Fruit fly (Drosophila melanogaster) whole organism, embryonic: ENCODE data around the gene CG13716.

Experiments
- B-H1 ChIP-seq: fragments of 200-800 bp; sonication (Bioruptor generic); IDR thresholded peaks from 3 replicates; pipeline ENCODE4 v1.3.6; 2022; ENCODE audit warnings: missing biosample characterization, missing genetic modification characterization
- Blimp-1 ChIP-seq: fragments of 200-800 bp; sonication (Bioruptor generic); optimal IDR thresholded peaks from 3 replicates; lab custom pipeline; 2018; ENCODE audit warnings: missing biosample characterization, missing genetic modification characterization, mild to moderate bottlenecking, moderate library complexity, missing genetic modification reagents
- BtbVII ChIP-seq: fragments of 200-800 bp; sonication (Bioruptor generic); optimal IDR thresholded peaks from 3 replicates; lab custom pipeline; 2017; ENCODE audit warnings: missing biosample characterization, mild to moderate bottlenecking, missing genetic modification characterization
- CG1024 ChIP-seq: fragments of 200-800 bp; sonication (Bioruptor generic); IDR thresholded peaks from 2 replicates; pipeline ENCODE4 v1.3.6; 2022; ENCODE audit warnings: missing biosample characterization, missing genetic modification characterization
- CG10979 ChIP-seq: fragments of 200-800 bp; sonication (Bioruptor generic); optimal IDR thresholded peaks from 2 replicates; lab custom pipeline; 2018; ENCODE audit warnings: missing biosample characterization, mild to moderate bottlenecking, missing genetic modification characterization, moderate library complexity
- CG11504 ChIP-seq: fragments of 200-800 bp; sonication (Bioruptor generic); optimal IDR thresholded peaks from 3 replicates; lab custom pipeline; 2019; ENCODE audit warnings: missing biosample characterization, mild to moderate bottlenecking, missing genetic modification characterization, moderate library complexity
- CG14667 ChIP-seq: fragments of 200-800 bp; sonication (Bioruptor generic); IDR thresholded peaks from 2 replicates; pipeline ENCODE4 v1.3.6; 2022; ENCODE audit warnings: missing biosample characterization, missing genetic modification characterization
- CG14860 ChIP-seq: fragments of 200-800 bp; sonication (Bioruptor generic); IDR thresholded peaks from 3 replicates; pipeline ENCODE4 v1.3.6; 2022; ENCODE audit warnings: missing biosample characterization, missing genetic modification characterization; ENCODE audit not compliant: partially characterized antibody
- CG14965 ChIP-seq: fragments of 200-800 bp; sonication (Bioruptor generic); optimal IDR thresholded peaks from 2 replicates; lab custom pipeline; 2016; ENCODE audit warnings: missing biosample characterization, missing genetic modification characterization, borderline replicate concordance
- CG17359 ChIP-seq: fragments of 200-800 bp; sonication (Bioruptor generic); optimal IDR thresholded peaks from 3 replicates; lab custom pipeline; 2018; ENCODE audit warnings: missing biosample characterization, mild to moderate bottlenecking, missing genetic modification characterization, moderate library complexity
- CG17829 ChIP-seq: fragments of 200-800 bp; optimal IDR thresholded peaks from 2 replicates; lab custom pipeline; 2019; ENCODE audit warnings: missing biosample characterization, mild to moderate bottlenecking, missing genetic modification characterization, moderate library complexity
- CG17912 ChIP-seq: fragments of 200-800 bp; sonication (Bioruptor generic); optimal IDR thresholded peaks from 2 replicates; lab custom pipeline; 2018; ENCODE audit warnings: missing biosample characterization, mild to moderate bottlenecking, missing genetic modification characterization
- CG18262 ChIP-seq: fragments of 200-800 bp; optimal IDR thresholded peaks from 3 replicates; lab custom pipeline; 2019; ENCODE audit warnings: missing biosample characterization, mild to moderate bottlenecking, missing genetic modification characterization, moderate library complexity
- CG18476 ChIP-seq: fragments of 200-800 bp; sonication (Bioruptor generic); optimal IDR thresholded peaks from 2 replicates; lab custom pipeline; 2016; ENCODE audit warnings: missing biosample characterization, mild to moderate bottlenecking, missing genetic modification characterization
- CG18599 ChIP-seq: fragments of 200-800 bp; sonication (Bioruptor generic); optimal IDR thresholded peaks from 3 replicates; lab custom pipeline; 2017; ENCODE audit warnings: missing biosample characterization, missing genetic modification characterization, mild to moderate bottlenecking, moderate library complexity, missing genetic modification reagents
- CG2889 ChIP-seq: fragments of 200-800 bp; sonication (Bioruptor generic); IDR thresholded peaks from 3 replicates; pipeline ENCODE4 v1.3.6; 2022; ENCODE audit warnings: missing biosample characterization, missing genetic modification characterization
- CG3407 ChIP-seq: fragments of 200-800 bp; sonication (Bioruptor generic); optimal IDR thresholded peaks from 2 replicates; lab custom pipeline; 2018; ENCODE audit warnings: missing biosample characterization, mild to moderate bottlenecking, missing genetic modification characterization
- CG4617 ChIP-seq: fragments of 200-800 bp; sonication (Bioruptor generic); optimal IDR thresholded peaks from 3 replicates; lab custom pipeline; 2016; ENCODE audit warnings: missing biosample characterization, missing genetic modification characterization, borderline replicate concordance
- CG6254 ChIP-seq: fragments of 200-800 bp; sonication (Bioruptor generic); optimal IDR thresholded peaks from 3 replicates; lab custom pipeline; 2017; ENCODE audit warnings: mild to moderate bottlenecking, missing biosample characterization, missing genetic modification reagents, missing genetic modification characterization
- CG6683 ChIP-seq: fragments of 200-800 bp; sonication (Bioruptor generic); optimal IDR thresholded peaks from 2 replicates; lab custom pipeline; 2017; ENCODE audit warnings: missing biosample characterization, mild to moderate bottlenecking, missing genetic modification characterization, missing genetic modification reagents
- CG7271 ChIP-seq: fragments of 200-800 bp; sonication (Bioruptor generic); optimal IDR thresholded peaks from 2 replicates; lab custom pipeline; 2018; ENCODE audit warnings: missing biosample characterization, mild to moderate bottlenecking, missing genetic modification characterization, moderate library complexity
- CG7839 ChIP-seq: fragments of 200-800 bp; sonication (Bioruptor generic); optimal IDR thresholded peaks from 3 replicates; lab custom pipeline; 2018; ENCODE audit warnings: missing biosample characterization, mild to moderate bottlenecking, missing genetic modification characterization, moderate library complexity
- CG7963 ChIP-seq: fragments of 200-800 bp; sonication (Bioruptor generic); IDR thresholded peaks from 3 replicates; pipeline ENCODE4 v1.3.6; 2022; ENCODE audit warnings: missing biosample characterization, missing genetic modification characterization; ENCODE audit not compliant: partially characterized antibody
- CG9609 ChIP-seq: fragments of 200-800 bp; sonication (Bioruptor generic); optimal IDR thresholded peaks from 3 replicates; lab custom pipeline; 2016; ENCODE audit warnings: missing biosample characterization, missing genetic modification characterization
- Camta ChIP-seq: fragments of 200-800 bp; sonication (Bioruptor generic); optimal IDR thresholded peaks from 2 replicates; lab custom pipeline; 2016; ENCODE audit warnings: missing biosample characterization, missing genetic modification characterization
- D19B ChIP-seq: fragments of 200-800 bp; sonication (Bioruptor generic); optimal IDR thresholded peaks from 2 replicates; lab custom pipeline; 2017; ENCODE audit warnings: missing biosample characterization, mild to moderate bottlenecking, missing genetic modification characterization
- Dll ChIP-seq: fragments of 200-800 bp; sonication (Bioruptor generic); IDR thresholded peaks from 4 replicates; pipeline ENCODE4 v1.3.6; 2022; ENCODE audit warnings: missing biosample characterization, missing genetic modification characterization; ENCODE audit not compliant: partially characterized antibody
- H2.0 ChIP-seq: fragments of 200-800 bp; sonication (Bioruptor generic); IDR thresholded peaks from 2 replicates; pipeline ENCODE4 v1.3.6; 2022; ENCODE audit warnings: missing biosample characterization, missing genetic modification characterization
- Hmr ChIP-seq: fragments of 200-800 bp; sonication (Bioruptor generic); optimal IDR thresholded peaks from 3 replicates; lab custom pipeline; 2017; ENCODE audit warnings: mild to moderate bottlenecking, missing biosample characterization, missing genetic modification reagents, missing genetic modification characterization
- MBD-R2 ChIP-seq: fragments of 200-800 bp; sonication (Bioruptor generic); IDR thresholded peaks from 2 replicates; pipeline ENCODE4 v1.3.6; 2022; ENCODE audit warnings: missing biosample characterization, missing genetic modification characterization
- Sox100B ChIP-seq: fragments of 200-800 bp; sonication (Bioruptor generic); optimal IDR thresholded peaks from 3 replicates; lab custom pipeline; 2018; ENCODE audit warnings: missing biosample characterization, mild to moderate bottlenecking, missing genetic modification characterization
- caup ChIP-seq: fragments of 200-800 bp; sonication (Bioruptor generic); optimal IDR thresholded peaks from 3 replicates; lab custom pipeline; 2017; ENCODE audit warnings: missing biosample characterization, mild to moderate bottlenecking, missing genetic modification characterization, moderate library complexity; ENCODE audit not compliant: severe bottlenecking
- ems ChIP-seq: fragments of 200-800 bp; sonication (Bioruptor generic); optimal IDR thresholded peaks from 3 replicates; lab custom pipeline; 2016; ENCODE audit warnings: missing biosample characterization, missing genetic modification characterization
- ewg ChIP-seq: fragments of 200-800 bp; sonication (Bioruptor generic); optimal IDR thresholded peaks from 3 replicates; lab custom pipeline; 2017; ENCODE audit warnings: mild to moderate bottlenecking, missing biosample characterization, missing genetic modification reagents, missing genetic modification characterization
- fd96Cb ChIP-seq: fragments of 200-800 bp; sonication (Bioruptor generic); optimal IDR thresholded peaks from 2 replicates; lab custom pipeline; 2018; ENCODE audit warnings: missing biosample characterization, mild to moderate bottlenecking, missing genetic modification characterization, moderate library complexity
- fru ChIP-seq: fragments of >200 bp; optimal IDR thresholded peaks from 2 replicates; lab custom pipeline; 2017
- lmd ChIP-seq: fragments of 200-800 bp; sonication (Bioruptor generic); IDR thresholded peaks from 2 replicates; pipeline ENCODE4 v1.3.6; 2022; ENCODE audit warnings: missing biosample characterization, missing genetic modification characterization
- onecut ChIP-seq: fragments of 200-800 bp; sonication (Bioruptor generic); IDR thresholded peaks from 2 replicates; pipeline ENCODE4 v1.3.6; 2022; ENCODE audit warnings: missing biosample characterization, missing genetic modification characterization
- pfk ChIP-seq: fragments of 200-800 bp; sonication (Bioruptor generic); optimal IDR thresholded peaks from 2 replicates; lab custom pipeline; 2018; ENCODE audit warnings: missing biosample characterization, mild to moderate bottlenecking, missing genetic modification characterization, moderate library complexity
- phol ChIP-seq: fragments of 200-800 bp; sonication (Bioruptor generic); optimal IDR thresholded peaks from 3 replicates; lab custom pipeline; 2018; ENCODE audit warnings: missing biosample characterization, mild to moderate bottlenecking, missing genetic modification characterization, moderate library complexity
- pros ChIP-seq: fragments of 200-800 bp; sonication (Bioruptor generic); optimal IDR thresholded peaks from 3 replicates; lab custom pipeline; 2019; ENCODE audit warnings: missing biosample characterization, mild to moderate bottlenecking, missing genetic modification characterization, moderate library complexity
- pum ChIP-seq: fragments of 200-800 bp; sonication (Bioruptor generic); optimal IDR thresholded peaks from 2 replicates; lab custom pipeline; 2016; ENCODE audit warnings: missing biosample characterization, missing genetic modification characterization
- run ChIP-seq: fragments of 200-800 bp; sonication (Bioruptor generic); optimal IDR thresholded peaks from 3 replicates; lab custom pipeline; 2018; ENCODE audit warnings: missing biosample characterization, mild to moderate bottlenecking, missing genetic modification characterization
- salm ChIP-seq: fragments of 200-800 bp; sonication (Bioruptor generic); optimal IDR thresholded peaks from 2 replicates; lab custom pipeline; 2018; ENCODE audit warnings: missing biosample characterization, mild to moderate bottlenecking, missing genetic modification characterization
- sd ChIP-seq: fragments of 200-800 bp; sonication (Bioruptor generic); optimal IDR thresholded peaks from 3 replicates; lab custom pipeline; 2018; ENCODE audit warnings: missing biosample characterization, mild to moderate bottlenecking, missing genetic modification characterization, moderate library complexity
- seq ChIP-seq: fragments of 200-800 bp; sonication (Bioruptor generic); IDR thresholded peaks from 2 replicates; pipeline ENCODE4 v1.3.6; 2022; ENCODE audit warnings: missing biosample characterization, missing genetic modification characterization
- sisA ChIP-seq: fragments of 200-800 bp; sonication (Bioruptor generic); IDR thresholded peaks from 2 replicates; pipeline ENCODE4 v1.3.6; 2022; ENCODE audit warnings: missing biosample characterization, missing genetic modification characterization
- unpg ChIP-seq: fragments of 200-800 bp; sonication (Bioruptor generic); optimal IDR thresholded peaks from 3 replicates; lab custom pipeline; 2018; ENCODE audit warnings: missing biosample characterization, mild to moderate bottlenecking, missing genetic modification characterization, moderate library complexity
- z ChIP-seq: fragments of 200-800 bp; sonication (Bioruptor generic); IDR thresholded peaks from 3 replicates; pipeline ENCODE4 v1.3.6; 2022; ENCODE audit warnings: missing biosample characterization, missing genetic modification characterization

Gene CG13716

dm6 chr3L:4618865-4619496 is 15.6 kb downstream of the CG13716 start:
- TF ChIP-seq caup, result no peak
- peak; percentile 39 for TF ChIP-seq CG10979 (tag; lab: Kevin White, UChicago)
- no peak for TF ChIP-seq CG7963 (GFP tag; lab: Robert Waterston, UW)
- peak; percentile 24 for TF ChIP-seq fd96Cb
- peak; percentile 3 for TF ChIP-seq Sox100B (GFP tag; lab: Kevin White, UChicago)
- TF ChIP-seq sd (tag; lab: Kevin White, UChicago), result peak; percentile 62
- 0 out of 2 replicates have a peak, but pooled peaks have one; percentile 4 for TF ChIP-seq lmd (GFP tag; lab: Robert Waterston, UW)
- TF ChIP-seq CG11504 (tag; lab: Kevin White, UChicago), result peak; percentile 53
- TF ChIP-seq phol (tag; lab: Kevin White, UChicago), result peak; percentile 39
- TF ChIP-seq CG18476 (GFP tag; lab: Kevin White, UChicago), result peak; percentile 12
- TF ChIP-seq H2.0 (GFP tag; lab: Robert Waterston, UW), result no peak
- TF ChIP-seq Dll (GFP tag; lab: Robert Waterston, UW), result no peak
- peak; percentile 94 for TF ChIP-seq onecut
- no peak for TF ChIP-seq CG9609 (GFP tag; lab: Kevin White, UChicago)
- TF ChIP-seq CG18599 (GFP tag; lab: Kevin White, UChicago), result peak; percentile 26
- TF ChIP-seq pros (GFP tag; lab: Kevin White, UChicago), result no peak
- no peak for TF ChIP-seq B-H1 (GFP tag; lab: Robert Waterston, UW)
- 0 out of 2 replicates have a peak, but pooled peaks have one; percentile 17 for TF ChIP-seq sisA (GFP tag; lab: Robert Waterston, UW)
- no peak for TF ChIP-seq Camta (GFP tag; lab: Kevin White, UChicago)
- TF ChIP-seq CG17829 (tag; lab: Kevin White, UChicago), result no peak
- TF ChIP-seq D19B (GFP tag; lab: Kevin White, UChicago), result peak; percentile 26
- no peak for TF ChIP-seq CG3407 (GFP tag; lab: Kevin White, UChicago)
- TF ChIP-seq BtbVII (GFP tag; lab: Kevin White, UChicago), result no peak
- no peak for TF ChIP-seq ems (GFP tag; lab: Kevin White, UChicago)
- TF ChIP-seq CG14667, result no peak
- no peak for TF ChIP-seq CG6683 (GFP tag; lab: Kevin White, UChicago)
- TF ChIP-seq Hmr, result no peak
- no peak for TF ChIP-seq run (tag; lab: Kevin White, UChicago)
- no peak for TF ChIP-seq CG4617 (GFP tag; lab: Kevin White, UChicago)
- TF ChIP-seq CG17912, result no peak
- no peak for TF ChIP-seq pum (GFP tag; lab: Kevin White, UChicago)
- peak; percentile 23 for TF ChIP-seq Blimp-1 (GFP tag; lab: Kevin White, UChicago)
- TF ChIP-seq ewg (GFP tag; lab: Kevin White, UChicago), result no peak
- TF ChIP-seq CG18262 (tag; lab: Kevin White, UChicago), result peak; percentile 37
- no peak for TF ChIP-seq CG2889 (GFP tag; lab: Robert Waterston, UW)
- TF ChIP-seq CG7839 (tag; lab: Kevin White, UChicago), result peak; percentile 17
- TF ChIP-seq CG6254 (GFP tag; lab: Kevin White, UChicago), result no peak
- TF ChIP-seq fru (lab: Kevin White, UChicago), result no peak
- TF ChIP-seq CG14965 (GFP tag; lab: Kevin White, UChicago), result no peak
- TF ChIP-seq pfk, result no peak
- TF ChIP-seq seq (GFP tag; lab: Robert Waterston, UW), result no peak
- no peak for TF ChIP-seq CG14860 (GFP tag; lab: Robert Waterston, UW)
- TF ChIP-seq CG7271 (tag; lab: Kevin White, UChicago), result no peak
- TF ChIP-seq CG1024 (GFP tag; lab: Robert Waterston, UW), result no peak
- TF ChIP-seq MBD-R2 (GFP tag; lab: Robert Waterston, UW), result no peak
- TF ChIP-seq salm, result no peak
- TF ChIP-seq unpg (GFP tag; lab: Kevin White, UChicago), result no peak
- TF ChIP-seq CG17359 (tag; lab: Kevin White, UChicago), result peak; percentile 39
- TF ChIP-seq z, result no peak
